Worm (Caenorhabditis elegans) whole organism, young adult: ENCODE results near the gene Y54G2A.32.

Experiments
- C17E4.6 ChIP-seq: fragments of 200-800 bp; sonication (Bioruptor generic); IDR thresholded peaks from 2 replicates; pipeline ENCODE4 v1.3.6; 2022; ENCODE audit warnings: missing genetic modification reagents, missing genetic modification characterization, missing compliant biosample characterization
- T26A5.8 ChIP-seq: sonication (generic microtip); optimal IDR thresholded peaks from 2 replicates; lab custom pipeline; 2016; ENCODE audit warnings: missing genetic modification characterization, missing compliant biosample characterization
- ama-1 ChIP-seq, 3 experiments: fragments of 150-350 bp in 1 of 3; sonication (generic microtip) in 2 of 3; optimal IDR thresholded peaks; 2 replicates each; lab custom pipeline; 2014 to 2018; ENCODE audit warnings: missing biosample characterization in 2 of 3, missing genetic modification characterization in 2 of 3, missing genetic modification reagents in 2 of 3
- atf-7 ChIP-seq: sonication (generic microtip); optimal IDR thresholded peaks from 2 replicates; lab custom pipeline; 2017; ENCODE audit warnings: mild to moderate bottlenecking, missing genetic modification characterization, missing compliant biosample characterization
- cebp-1 ChIP-seq, 2 experiments: fragments of 200-800 bp in 1 of 2; sonication (Bioruptor generic) in 1 of 2; sonication (generic microtip) in 1 of 2; IDR thresholded peaks in 1 of 2; optimal IDR thresholded peaks in 1 of 2; 2 replicates each; pipeline versions ENCODE4 v1.3.6 to Lab custom; 2017 to 2022; ENCODE audit warnings: missing compliant biosample characterization in 2 of 2, missing genetic modification characterization in 2 of 2, mild to moderate bottlenecking in 1 of 2, missing genetic modification reagents in 1 of 2, moderate library complexity in 1 of 2
- hrde-1 ChIP-seq: sonication (generic microtip); optimal IDR thresholded peaks from 2 replicates; lab custom pipeline; 2016; ENCODE audit warnings: missing genetic modification characterization, mild to moderate bottlenecking, missing compliant biosample characterization, moderate library complexity, missing genotype, missing genetic modification reagents, borderline replicate concordance
- snpc-4 ChIP-seq, 5 experiments: fragments of 150-350 bp in 1 of 5; sonication (generic microtip) in 4 of 5; optimal IDR thresholded peaks; 2 replicates each; lab custom pipeline; 2014 to 2018; ENCODE audit warnings: missing genetic modification characterization in 5 of 5, missing biosample characterization in 3 of 5, antibody characterized with exemption in 2 of 5, mild to moderate bottlenecking in 2 of 5, missing compliant biosample characterization in 2 of 5, missing genotype in 2 of 5, moderate library complexity in 2 of 5, missing genetic modification reagents in 1 of 5

DNA sequence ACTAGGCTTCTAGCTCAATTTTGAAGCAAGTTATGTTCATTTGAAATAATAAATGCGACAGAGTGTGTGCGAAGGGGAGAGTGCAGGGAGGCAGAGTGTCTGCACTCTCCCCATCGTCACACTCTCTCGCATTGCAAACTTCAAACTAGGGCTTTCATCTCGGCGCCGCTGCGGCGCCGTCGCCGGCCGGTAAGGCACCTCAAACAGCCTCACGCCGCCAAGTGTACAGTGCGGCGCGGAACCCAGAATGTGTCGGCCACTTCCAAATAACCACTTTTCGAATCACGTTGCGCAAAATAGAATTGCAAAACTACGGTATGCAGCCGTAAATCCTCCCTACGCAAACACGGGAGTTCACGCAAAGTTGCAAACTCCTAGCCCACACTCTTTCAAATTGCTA is 45.5 kb downstream of the Y54G2A.32 start:
- TF ChIP-seq C17E4.6 = no peak
- no peak for TF ChIP-seq atf-7 (tag; lab: Kevin White, UChicago)
- TF ChIP-seq ama-1 (optimal IDR thresholded peaks at IDR 0.05; lab: Kevin White, UChicago) = no peak
- no peak for TF ChIP-seq ama-1 (GFP tag; optimal IDR thresholded peaks at IDR 0.05; lab: Kevin White, UChicago)
- TF ChIP-seq T26A5.8 = no peak
- no peak for TF ChIP-seq snpc-4 (GFP tag; optimal IDR thresholded peaks at IDR 0.05; lab: Kevin White, UChicago)
- TF ChIP-seq snpc-4 (tag; optimal IDR thresholded peaks at IDR 0.05; lab: Kevin White, UChicago) = peak in 1 of 4 experiments; percentile 78
- no peak for TF ChIP-seq hrde-1
- TF ChIP-seq cebp-1 (GFP tag; IDR thresholded peaks at IDR 0.05; lab: Robert Waterston, UW) = no peak
- TF ChIP-seq cebp-1 (tag; optimal IDR thresholded peaks at IDR 0.05; lab: Kevin White, UChicago) = no peak
